Fruit fly (Drosophila melanogaster): Measurements from ENCODE around the gene CG31643.

CG31643 gene

DNA sequence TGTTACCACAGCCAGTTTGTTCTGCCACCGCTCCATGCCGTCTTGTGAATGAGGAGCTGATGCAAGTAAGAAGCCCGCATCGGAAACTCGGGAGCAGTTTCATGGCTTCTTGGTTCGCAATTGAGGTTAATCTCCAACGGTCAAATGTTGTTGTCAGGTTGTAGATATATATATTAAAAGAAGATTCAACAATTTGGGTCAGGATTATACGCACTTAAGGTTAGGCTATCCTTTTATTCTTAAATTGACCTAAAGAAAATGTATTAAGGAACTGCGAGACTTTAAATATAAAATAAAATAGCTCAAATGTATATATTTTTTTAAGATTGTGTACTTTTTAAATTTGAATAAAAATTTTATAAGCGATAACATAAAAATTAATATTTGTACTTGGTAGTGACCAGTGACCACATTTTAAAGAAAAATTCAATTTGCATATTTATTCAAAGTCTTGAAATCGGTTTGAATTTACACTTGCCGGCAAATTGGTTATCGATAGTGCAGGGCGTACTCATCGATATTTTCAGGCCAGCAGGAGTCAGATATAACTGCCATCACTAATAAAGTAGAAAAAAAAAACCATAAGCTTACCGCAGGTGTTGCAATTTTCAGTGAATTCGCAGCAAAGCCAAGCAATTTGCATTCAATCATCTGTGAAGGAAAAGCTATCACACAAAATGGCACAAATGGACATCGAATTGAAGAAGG, 30.8 kb downstream of the CG31643 start, which contains the start of the genes CG9150 and Pfdn1 (continued):
- no peak for TF ChIP-seq CG13775 (GFP tag; optimal IDR thresholded peaks at IDR 0.05)
- no peak for TF ChIP-seq Ravus (GFP tag; IDR thresholded peaks at IDR 0.05)
- no peak for TF ChIP-seq BtbVII (GFP tag; optimal IDR thresholded peaks at IDR 0.05)
- no peak for TF ChIP-seq CG8478 (optimal IDR thresholded peaks at IDR 0.05)
- TF ChIP-seq ato (GFP tag; IDR thresholded peaks at IDR 0.05; ENCODE audit: partially characterized antibody), result peak; percentile 85
- TF ChIP-seq CG10267 (tag; optimal IDR thresholded peaks at IDR 0.05), result peak; percentile 21
- TF ChIP-seq CG3281 (GFP tag; optimal IDR thresholded peaks at IDR 0.05), result no peak
- no peak for TF ChIP-seq CG1832 (GFP tag; optimal IDR thresholded peaks at IDR 0.05)
- no peak for TF ChIP-seq Blimp-1 (GFP tag; optimal IDR thresholded peaks at IDR 0.05)
- TF ChIP-seq HLH4C (GFP tag; IDR thresholded peaks at IDR 0.05; ENCODE audit: partially characterized antibody), result peak; percentile 85
- TF ChIP-seq hb (GFP tag; IDR thresholded peaks at IDR 0.05; ENCODE audit: partially characterized antibody), result peak; percentile 60; the same call in 2 of the 3 replicates
- no peak for TF ChIP-seq CG3065 (GFP tag; optimal IDR thresholded peaks at IDR 0.05)
- peak; percentile 85 for TF ChIP-seq CG6791 (GFP tag; IDR thresholded peaks at IDR 0.05; ENCODE audit: partially characterized antibody)
- TF ChIP-seq salm (tag; optimal IDR thresholded peaks at IDR 0.05), result no peak
- peak; percentile 81 for TF ChIP-seq knrl (GFP tag; IDR thresholded peaks at IDR 0.05; ENCODE audit: partially characterized antibody)
- no peak for TF ChIP-seq CG15696 (tag; optimal IDR thresholded peaks at IDR 0.05)
- no peak for TF ChIP-seq CG12942 (GFP tag; optimal IDR thresholded peaks at IDR 0.05)
- no peak for TF ChIP-seq Taf1 (GFP tag; IDR thresholded peaks at IDR 0.05)
- peak; percentile 18 for TF ChIP-seq Sin3A (optimal IDR thresholded peaks at IDR 0.05)
- TF ChIP-seq CG3995 (GFP tag; optimal IDR thresholded peaks at IDR 0.05), result peak; percentile 90
- TF ChIP-seq prd (optimal IDR thresholded peaks at IDR 0.05), result no peak
- TF ChIP-seq prd (GFP tag; IDR thresholded peaks at IDR 0.05), result no peak
- peak; percentile 57 for TF ChIP-seq stwl (tag; optimal IDR thresholded peaks at IDR 0.05)
- TF ChIP-seq dpn (GFP tag; optimal IDR thresholded peaks at IDR 0.05), result no peak
- no peak for TF ChIP-seq schlank (tag; optimal IDR thresholded peaks at IDR 0.05)
- peak; percentile 68 for TF ChIP-seq Myb (GFP tag; optimal IDR thresholded peaks at IDR 0.05)
- peak; percentile 17 for TF ChIP-seq gfzf (GFP tag; optimal IDR thresholded peaks at IDR 0.05)
- no peak for TF ChIP-seq CG16815 (GFP tag; optimal IDR thresholded peaks at IDR 0.05)
- peak; percentile 80 for TF ChIP-seq CG2129 (GFP tag; IDR thresholded peaks at IDR 0.05; ENCODE audit: partially characterized antibody)
- TF ChIP-seq CG31388 (GFP tag; optimal IDR thresholded peaks at IDR 0.05), result no peak
- TF ChIP-seq fu2 (GFP tag; optimal IDR thresholded peaks at IDR 0.05), result no peak
- no peak for TF ChIP-seq CG17328 (GFP tag; IDR thresholded peaks at IDR 0.05)
- TF ChIP-seq Pdp1 (GFP tag; optimal IDR thresholded peaks at IDR 0.05), result peak in 1 of 2 experiments; percentile 19
- peak; percentile 91 for TF ChIP-seq bbx (GFP tag; IDR thresholded peaks at IDR 0.05; ENCODE audit: partially characterized antibody)
- TF ChIP-seq Adf1 (GFP tag; IDR thresholded peaks at IDR 0.05), result no peak
- TF ChIP-seq CG7963 (GFP tag; IDR thresholded peaks at IDR 0.05; ENCODE audit: partially characterized antibody), result peak; percentile 62; the same call in 2 of the 3 replicates
- TF ChIP-seq hbn (GFP tag; IDR thresholded peaks at IDR 0.05; ENCODE audit: partially characterized antibody), result peak; percentile 90
- peak; percentile 48 for TF ChIP-seq Rfx (GFP tag; IDR thresholded peaks at IDR 0.05)
- no peak for TF ChIP-seq CG11504 (tag; optimal IDR thresholded peaks at IDR 0.05)
- peak; percentile 2 for TF ChIP-seq her (GFP tag; optimal IDR thresholded peaks at IDR 0.05)
- no peak; the same call in 2 of the 3 replicates for TF ChIP-seq CG34422 (GFP tag; IDR thresholded peaks at IDR 0.05)
- peak; percentile 87 for TF ChIP-seq vvl (GFP tag; IDR thresholded peaks at IDR 0.05)
- peak; percentile 62 for TF ChIP-seq MESR4 (GFP tag; optimal IDR thresholded peaks at IDR 0.05)
- TF ChIP-seq CG2678 (tag; optimal IDR thresholded peaks at IDR 0.05), result no peak
- TF ChIP-seq gro (GFP tag; optimal IDR thresholded peaks at IDR 0.05), result peak; percentile 68
- peak; percentile 79 for TF ChIP-seq sna (GFP tag; IDR thresholded peaks at IDR 0.05; ENCODE audit: partially characterized antibody)
- no peak for TF ChIP-seq dimm (GFP tag; IDR thresholded peaks at IDR 0.05)
- TF ChIP-seq dm (GFP tag; optimal IDR thresholded peaks at IDR 0.05), result peak; percentile 50
- no peak for TF ChIP-seq sug (tag; optimal IDR thresholded peaks at IDR 0.05)

Data from whole organism, embryonic.